Worm (Caenorhabditis elegans) whole organism, L1 larva: ENCODE data around the gene B0464.6.
A peak's percentile ranks its signal among the peaks of the same experiment; 100 is the strongest.

Experiments
- Y116A8C.19 ChIP-seq: sonication (generic microtip); optimal IDR thresholded peaks from 2 replicates; lab custom pipeline; 2016; ENCODE audit warnings: missing compliant biosample characterization, missing genetic modification characterization, borderline replicate concordance
- aly-2 ChIP-seq: fragments of 150-350 bp; optimal IDR thresholded peaks from 2 replicates; lab custom pipeline; 2014; ENCODE audit warnings: missing biosample characterization, missing genetic modification characterization
- ama-1 ChIP-seq: fragments of 150-350 bp; optimal IDR thresholded peaks from 2 replicates; lab custom pipeline; 2014
- ceh-8 ChIP-seq: fragments of 200-800 bp; sonication (Bioruptor generic); optimal IDR thresholded peaks from 2 replicates; lab custom pipeline; 2018; ENCODE audit warnings: mild to moderate bottlenecking, missing genetic modification characterization, moderate library complexity, missing compliant biosample characterization
- ceh-82 ChIP-seq, 3 experiments: fragments of 150-350 bp in 1 of 3; sonication (generic microtip) in 2 of 3; optimal IDR thresholded peaks; 2 replicates each; lab custom pipeline; 2014 to 2017; ENCODE audit warnings: missing biosample characterization in 3 of 3, missing genetic modification characterization in 3 of 3
- ceh-88 ChIP-seq: fragments of 200-800 bp; sonication (Bioruptor generic); IDR thresholded peaks from 2 replicates; pipeline ENCODE4 v1.3.6; 2022; ENCODE audit warnings: missing genetic modification characterization, missing compliant biosample characterization
- ceh-90 ChIP-seq: sonication (generic microtip); optimal IDR thresholded peaks from 2 replicates; lab custom pipeline; 2016; ENCODE audit warnings: missing genetic modification characterization, missing compliant biosample characterization
- dsc-1 ChIP-seq: sonication (generic microtip); optimal IDR thresholded peaks from 2 replicates; lab custom pipeline; 2016; ENCODE audit warnings: mild to moderate bottlenecking, missing genetic modification characterization, missing compliant biosample characterization
- efl-1 ChIP-seq, 4 experiments: fragments of 150-350 bp; optimal IDR thresholded peaks in 3 of 4; peaks in 1 of 4; 1 replicate in 1 of 4; 2 replicates in 3 of 4; lab custom pipeline; 2014; ENCODE audit warnings: missing biosample characterization in 2 of 4, missing genetic modification characterization in 2 of 4, missing genetic modification reagents in 2 of 4
- efl-3 ChIP-seq: fragments of 200-800 bp; sonication (Bioruptor generic); optimal IDR thresholded peaks from 2 replicates; lab custom pipeline; 2018; ENCODE audit warnings: mild to moderate bottlenecking, missing genetic modification characterization, missing compliant biosample characterization
- egl-13 ChIP-seq: sonication (generic microtip); optimal IDR thresholded peaks from 2 replicates; lab custom pipeline; 2016; ENCODE audit warnings: missing genotype, missing genetic modification reagents, missing genetic modification characterization, missing compliant biosample characterization
- elt-2 ChIP-seq: sonication (generic microtip); optimal IDR thresholded peaks from 2 replicates; lab custom pipeline; 2016; ENCODE audit warnings: missing genetic modification characterization, mild to moderate bottlenecking, inconsistent platforms, missing compliant biosample characterization, missing genetic modification reagents
- elt-3 ChIP-seq, 6 experiments: fragments of 150-350 bp in 1 of 6; sonication (generic microtip); optimal IDR thresholded peaks; 2 replicates each; lab custom pipeline; 2017 to 2018; ENCODE audit warnings: missing biosample characterization in 6 of 6, missing genetic modification characterization in 6 of 6, inconsistent platforms in 1 of 6
- fkh-8 ChIP-seq: sonication (generic microtip); optimal IDR thresholded peaks from 2 replicates; lab custom pipeline; 2016; ENCODE audit warnings: mild to moderate bottlenecking, missing genetic modification characterization, missing compliant biosample characterization
- fos-1 ChIP-seq: fragments of 150-350 bp; optimal IDR thresholded peaks from 2 replicates; lab custom pipeline; 2014; ENCODE audit warnings: missing biosample characterization, missing genetic modification characterization
- hlh-17 ChIP-seq: fragments of 200-800 bp; sonication (Bioruptor generic); optimal IDR thresholded peaks from 2 replicates; lab custom pipeline; 2018; ENCODE audit warnings: missing genetic modification characterization, mild to moderate bottlenecking, missing compliant biosample characterization, moderate library complexity, borderline replicate concordance
- hlh-4 ChIP-seq: sonication (generic microtip); optimal IDR thresholded peaks from 2 replicates; lab custom pipeline; 2016; ENCODE audit warnings: mild to moderate bottlenecking, missing genetic modification characterization, missing compliant biosample characterization
- hpl-2 ChIP-seq: fragments of 150-350 bp; optimal IDR thresholded peaks from 2 replicates; lab custom pipeline; 2014; ENCODE audit warnings: missing biosample characterization, missing genetic modification reagents, missing genetic modification characterization
- jun-1 ChIP-seq: fragments of 150-350 bp; optimal IDR thresholded peaks from 2 replicates; lab custom pipeline; 2014; ENCODE audit warnings: missing biosample characterization, missing genetic modification reagents, missing genetic modification characterization
- lin-13 ChIP-seq: fragments of 150-350 bp; optimal IDR thresholded peaks from 2 replicates; lab custom pipeline; 2014; ENCODE audit warnings: missing biosample characterization, missing genetic modification reagents, missing genetic modification characterization
- lin-35 ChIP-seq, 2 experiments: fragments of 150-350 bp; optimal IDR thresholded peaks; 2 replicates each; lab custom pipeline; 2014; ENCODE audit warnings: missing biosample characterization in 2 of 2, missing genetic modification characterization in 2 of 2, missing genetic modification reagents in 2 of 2
- lsy-2 ChIP-seq, 2 experiments: fragments of 150-350 bp; optimal IDR thresholded peaks; 2 replicates each; lab custom pipeline; 2014; ENCODE audit warnings: missing biosample characterization in 2 of 2, missing genetic modification characterization in 2 of 2
- mdl-1 ChIP-seq, 2 experiments: fragments of 150-350 bp; optimal IDR thresholded peaks; 2 replicates each; lab custom pipeline; 2014 to 2017; ENCODE audit warnings: missing biosample characterization in 2 of 2, missing genetic modification characterization in 2 of 2, inconsistent platforms in 1 of 2
- mef-2 ChIP-seq: fragments of 150-350 bp; optimal IDR thresholded peaks from 2 replicates; lab custom pipeline; 2014; ENCODE audit warnings: missing biosample characterization, missing genetic modification characterization
- nhr-12 ChIP-seq: sonication (generic microtip); optimal IDR thresholded peaks from 2 replicates; lab custom pipeline; 2017; ENCODE audit warnings: missing biosample characterization, missing genetic modification characterization
- nhr-19 ChIP-seq: fragments of 200-800 bp; sonication (Bioruptor generic); conservative IDR thresholded peaks from 2 replicates; pipeline ENCODE4 v1.3.6; 2022; ENCODE audit warnings: missing genetic modification characterization, missing compliant biosample characterization
- nhr-20 ChIP-seq: sonication (generic microtip); optimal IDR thresholded peaks from 2 replicates; lab custom pipeline; 2016; ENCODE audit warnings: mild to moderate bottlenecking, missing genetic modification characterization, missing compliant biosample characterization
- nhr-237 ChIP-seq: fragments of 150-350 bp; optimal IDR thresholded peaks from 2 replicates; lab custom pipeline; 2014; ENCODE audit warnings: missing biosample characterization, missing genetic modification characterization
- nhr-28 ChIP-seq: fragments of 150-350 bp; optimal IDR thresholded peaks from 2 replicates; lab custom pipeline; 2014; ENCODE audit warnings: missing biosample characterization, missing genetic modification characterization
- nhr-76 ChIP-seq: sonication (generic microtip); optimal IDR thresholded peaks from 2 replicates; lab custom pipeline; 2017; ENCODE audit warnings: missing biosample characterization, missing genetic modification characterization
- nhr-84 ChIP-seq: sonication (generic microtip); optimal IDR thresholded peaks from 2 replicates; lab custom pipeline; 2017; ENCODE audit warnings: missing biosample characterization, missing genetic modification characterization
- nhr-85 ChIP-seq: sonication (generic microtip); peaks from one replicate; lab custom pipeline; 2016; ENCODE audit warnings: missing genetic modification characterization, inconsistent platforms, missing compliant biosample characterization
- nhr-90 ChIP-seq: sonication (generic microtip); optimal IDR thresholded peaks from 2 replicates; lab custom pipeline; 2016; ENCODE audit warnings: mild to moderate bottlenecking, missing genetic modification characterization, missing compliant biosample characterization; ENCODE audit not compliant: poor library complexity
- pag-3 ChIP-seq: sonication (generic microtip); optimal IDR thresholded peaks from 2 replicates; lab custom pipeline; 2017; ENCODE audit warnings: missing genetic modification characterization, mild to moderate bottlenecking, missing compliant biosample characterization, antibody characterized with exemption, borderline replicate concordance; ENCODE audit not compliant: insufficient read depth
- pqm-1 ChIP-seq: sonication (generic microtip); optimal IDR thresholded peaks from 3 replicates; lab custom pipeline; 2017; ENCODE audit warnings: missing biosample characterization, missing genetic modification characterization
- rnt-1 ChIP-seq: sonication (generic microtip); optimal IDR thresholded peaks from 2 replicates; lab custom pipeline; 2016; ENCODE audit warnings: mild to moderate bottlenecking, missing genetic modification characterization, moderate library complexity, missing compliant biosample characterization
- skn-1 ChIP-seq: fragments of 150-350 bp; optimal IDR thresholded peaks from 2 replicates; lab custom pipeline; 2014; ENCODE audit warnings: missing biosample characterization, missing genetic modification characterization
- snpc-4 ChIP-seq: fragments of 150-350 bp; optimal IDR thresholded peaks from 2 replicates; lab custom pipeline; 2014; ENCODE audit warnings: missing biosample characterization, missing genetic modification characterization
- sox-4 ChIP-seq: sonication (generic microtip); optimal IDR thresholded peaks from 2 replicates; lab custom pipeline; 2016; ENCODE audit warnings: missing genetic modification characterization, missing compliant biosample characterization
- unc-130 ChIP-seq: fragments of 150-350 bp; optimal IDR thresholded peaks from 2 replicates; lab custom pipeline; 2017; ENCODE audit warnings: missing biosample characterization, missing genetic modification characterization, inconsistent platforms
- unc-62 ChIP-seq: fragments of 150-350 bp; optimal IDR thresholded peaks from 2 replicates; lab custom pipeline; 2014; ENCODE audit warnings: missing biosample characterization, missing genetic modification reagents, missing genetic modification characterization
- unc-86 ChIP-seq: sonication (generic microtip); optimal IDR thresholded peaks from 2 replicates; lab custom pipeline; 2016; ENCODE audit warnings: missing genetic modification characterization, missing compliant biosample characterization
- xbp-1 ChIP-seq: sonication (generic microtip); optimal IDR thresholded peaks from 2 replicates; lab custom pipeline; 2016; ENCODE audit warnings: missing genetic modification characterization, missing compliant biosample characterization
- zip-4 ChIP-seq: fragments of 200-800 bp; sonication (Bioruptor generic); optimal IDR thresholded peaks from 2 replicates; lab custom pipeline; 2018; ENCODE audit warnings: mild to moderate bottlenecking, missing genetic modification characterization, moderate library complexity, missing compliant biosample characterization
- ztf-11 ChIP-seq, 2 experiments: sonication (generic microtip); optimal IDR thresholded peaks; 2 replicates each; lab custom pipeline; 2016 to 2017; ENCODE audit warnings: missing genetic modification characterization in 2 of 2, missing biosample characterization in 1 of 2, missing compliant biosample characterization in 1 of 2
- ztf-4 ChIP-seq: fragments of 150-350 bp; optimal IDR thresholded peaks from 2 replicates; lab custom pipeline; 2014; ENCODE audit warnings: missing biosample characterization, missing genetic modification characterization

B0464.6 gene

DNA sequence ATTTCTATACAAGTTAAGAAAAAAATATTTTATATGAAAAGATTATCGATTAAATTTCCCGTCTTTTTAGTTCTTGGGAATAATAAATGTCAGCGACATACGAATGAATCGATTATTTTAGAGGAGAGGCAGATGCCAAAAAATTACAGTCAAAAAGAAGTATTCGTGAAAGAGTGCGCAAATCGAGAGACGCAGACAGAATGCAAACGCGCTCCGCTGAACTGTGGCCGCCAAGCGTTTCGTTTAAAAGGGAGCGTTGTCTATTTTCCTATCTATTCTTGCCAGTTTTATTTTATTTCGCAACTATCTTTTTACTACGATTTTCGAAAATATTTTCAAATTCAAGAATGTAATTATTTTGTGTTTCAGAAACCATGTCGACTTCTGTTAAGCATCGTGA, 1.3 kb upstream of the B0464.6 start, which contains the start of gene baf-1 (continued):
- TF ChIP-seq xbp-1 (tag; lab: Kevin White, UChicago) (peak; percentile 65), rnt-1 (tag; lab: Kevin White, UChicago) (peak; percentile 83), nhr-28 (tag; lab: Kevin White, UChicago) (no peak), lin-13 (GFP tag; lab: Kevin White, UChicago) (peak; percentile 58), zip-4 (GFP tag; lab: Kevin White, UChicago) (no peak), sox-4 (tag; lab: Kevin White, UChicago) (peak; percentile 26), ceh-8 (GFP tag; lab: Kevin White, UChicago) (no peak), nhr-19 (peak; percentile 46), pqm-1 (no peak), nhr-84 (no peak), skn-1 (peak; percentile 81), egl-13 (tag; lab: Kevin White, UChicago) (no peak), lin-35 (GFP tag; optimal IDR thresholded peaks at IDR 0.05; lab: Kevin White, UChicago) (peak; percentile 72 to 83), ceh-88 (GFP tag; lab: Robert Waterston, UW) (no peak), elt-2 (tag; lab: Kevin White, UChicago) (peak; percentile 64), hpl-2 (peak; percentile 22), nhr-76 (tag; lab: Kevin White, UChicago) (no peak), unc-130 (peak; percentile 12), ceh-82 (tag; optimal IDR thresholded peaks at IDR 0.05; lab: Kevin White, UChicago) (peak; percentile 18 to 55 (median 29)), Y116A8C.19 (tag; lab: Kevin White, UChicago) (no peak), nhr-237 (no peak), efl-3 (GFP tag; lab: Kevin White, UChicago) (no peak), mef-2 (tag; lab: Kevin White, UChicago) (no peak), ceh-90 (tag; lab: Kevin White, UChicago) (peak; percentile 57), lsy-2 (tag; optimal IDR thresholded peaks at IDR 0.05; lab: Kevin White, UChicago) (peak; percentile 68 to 83), pag-3 (tag; lab: Kevin White, UChicago) (no peak), nhr-12 (tag; lab: Kevin White, UChicago) (no peak), jun-1 (tag; lab: Kevin White, UChicago) (peak; percentile 15), fkh-8 (peak; percentile 27), nhr-20 (tag; lab: Kevin White, UChicago) (peak; percentile 66), unc-86 (tag; lab: Kevin White, UChicago) (peak; percentile 17), nhr-90 (peak; percentile 77), snpc-4 (tag; lab: Kevin White, UChicago) (peak; percentile 76), hlh-4 (tag; lab: Kevin White, UChicago) (no peak), fos-1 (tag; lab: Kevin White, UChicago) (peak; percentile 1), ztf-11 (tag; optimal IDR thresholded peaks at IDR 0.05; lab: Kevin White, UChicago) (peak in 1 of 2 experiments; percentile 10), ztf-4 (tag; lab: Kevin White, UChicago) (no peak), mdl-1 (tag; optimal IDR thresholded peaks at IDR 0.05; lab: Kevin White, UChicago) (peak in 1 of 2 experiments; percentile 3), hlh-17 (GFP tag; lab: Kevin White, UChicago) (no peak), elt-3 (tag; optimal IDR thresholded peaks at IDR 0.05; lab: Kevin White, UChicago) (peak in 1 of 6 experiments; percentile 54), aly-2 (tag; lab: Kevin White, UChicago) (no peak), nhr-85 (peak; percentile 77), efl-1 (optimal IDR thresholded peaks at IDR 0.05; lab: Kevin White, UChicago) (peak; percentile 75 to 77), efl-1 (GFP tag; optimal IDR thresholded peaks at IDR 0.05 in 1 of 2; lab: Kevin White, UChicago) (peak; percentile 70 to 97), unc-62 (GFP tag; lab: Kevin White, UChicago) (no peak), dsc-1 (peak; percentile 44), ama-1 (lab: Kevin White, UChicago) (no peak)
